Worm (Caenorhabditis elegans) whole organism, late embryonic: ENCODE measurements around the gene spp-21.
A peak's percentile ranks its signal among the peaks of the same experiment; 100 is the strongest.

Experiments used
- C08G9.2 ChIP-seq: sonication (generic microtip); optimal IDR thresholded peaks from 2 replicates; lab custom pipeline; 2016; ENCODE audit warnings: mild to moderate bottlenecking, missing genetic modification characterization, moderate library complexity, missing compliant biosample characterization
- C38D4.7 ChIP-seq: fragments of 200-800 bp; sonication (Bioruptor generic); optimal IDR thresholded peaks from 2 replicates; lab custom pipeline; 2018; ENCODE audit warnings: mild to moderate bottlenecking, missing genetic modification characterization, moderate library complexity, missing compliant biosample characterization
- F13H6.1 ChIP-seq: sonication (generic microtip); optimal IDR thresholded peaks from 2 replicates; lab custom pipeline; 2016; ENCODE audit warnings: missing genetic modification characterization, missing compliant biosample characterization
- K09A11.1 ChIP-seq: sonication (generic microtip); optimal IDR thresholded peaks from 2 replicates; lab custom pipeline; 2017; ENCODE audit warnings: antibody characterized with exemption, mild to moderate bottlenecking, missing genetic modification characterization, missing compliant biosample characterization; ENCODE audit not compliant: insufficient read depth
- ahr-1 ChIP-seq: sonication (generic microtip); optimal IDR thresholded peaks from 2 replicates; lab custom pipeline; 2016; ENCODE audit warnings: missing genetic modification characterization, missing compliant biosample characterization
- ceh-14 ChIP-seq: sonication (generic microtip); optimal IDR thresholded peaks from 2 replicates; lab custom pipeline; 2016; ENCODE audit warnings: missing genotype, missing genetic modification characterization, missing compliant biosample characterization
- ceh-18 ChIP-seq: sonication (generic microtip); optimal IDR thresholded peaks from 2 replicates; lab custom pipeline; 2016; ENCODE audit warnings: missing genetic modification characterization, missing compliant biosample characterization
- ceh-19 ChIP-seq: fragments of 200-800 bp; sonication (Bioruptor generic); optimal IDR thresholded peaks from 2 replicates; lab custom pipeline; 2018; ENCODE audit warnings: mild to moderate bottlenecking, missing genetic modification characterization, missing compliant biosample characterization
- ceh-24 ChIP-seq: sonication (generic microtip); optimal IDR thresholded peaks from 2 replicates; lab custom pipeline; 2016; ENCODE audit warnings: mild to moderate bottlenecking, missing genetic modification characterization, missing compliant biosample characterization
- ceh-31 ChIP-seq: sonication (generic microtip); optimal IDR thresholded peaks from 2 replicates; lab custom pipeline; 2016; ENCODE audit warnings: missing genetic modification characterization, missing compliant biosample characterization
- ceh-34 ChIP-seq: sonication (generic microtip); optimal IDR thresholded peaks from 2 replicates; lab custom pipeline; 2016; ENCODE audit warnings: mild to moderate bottlenecking, missing genetic modification characterization, missing compliant biosample characterization
- ceh-48 ChIP-seq: sonication (generic microtip); optimal IDR thresholded peaks from 2 replicates; lab custom pipeline; 2016; ENCODE audit warnings: missing genetic modification characterization, inconsistent platforms, missing compliant biosample characterization
- ceh-9 ChIP-seq: sonication (generic microtip); optimal IDR thresholded peaks from 2 replicates; lab custom pipeline; 2016; ENCODE audit warnings: mild to moderate bottlenecking, missing genetic modification characterization, inconsistent platforms, missing compliant biosample characterization
- dmd-4 ChIP-seq: sonication (generic microtip); optimal IDR thresholded peaks from 2 replicates; lab custom pipeline; 2016; ENCODE audit warnings: borderline replicate concordance, missing genetic modification characterization, missing compliant biosample characterization
- dve-1 ChIP-seq: sonication (generic microtip); optimal IDR thresholded peaks from 2 replicates; lab custom pipeline; 2017; ENCODE audit warnings: antibody characterized with exemption, mild to moderate bottlenecking, missing genetic modification characterization, missing compliant biosample characterization
- elt-2 ChIP-seq: sonication (generic microtip); optimal IDR thresholded peaks from 2 replicates; lab custom pipeline; 2016; ENCODE audit warnings: missing genetic modification reagents, missing genetic modification characterization, missing compliant biosample characterization
- elt-4 ChIP-seq: sonication (generic microtip); optimal IDR thresholded peaks from 2 replicates; lab custom pipeline; 2016; ENCODE audit warnings: missing genetic modification characterization, missing compliant biosample characterization
- eyg-1 ChIP-seq: sonication (generic microtip); optimal IDR thresholded peaks from 2 replicates; lab custom pipeline; 2016; ENCODE audit warnings: missing genotype, missing genetic modification characterization, missing compliant biosample characterization
- fax-1 ChIP-seq: sonication (generic microtip); optimal IDR thresholded peaks from 2 replicates; lab custom pipeline; 2016; ENCODE audit warnings: missing genotype, missing genetic modification characterization, missing compliant biosample characterization
- fkh-10 ChIP-seq: fragments of 150-350 bp; optimal IDR thresholded peaks from 2 replicates; lab custom pipeline; 2014; ENCODE audit warnings: missing biosample characterization, missing genetic modification reagents, missing genetic modification characterization
- gmeb-2 ChIP-seq: sonication (generic microtip); optimal IDR thresholded peaks from 2 replicates; lab custom pipeline; 2016; ENCODE audit warnings: missing genetic modification characterization, inconsistent platforms, missing compliant biosample characterization
- hlh-30 ChIP-seq: sonication (generic microtip); optimal IDR thresholded peaks from 2 replicates; lab custom pipeline; 2017; ENCODE audit warnings: antibody characterized with exemption, missing genetic modification characterization, missing compliant biosample characterization; ENCODE audit not compliant: insufficient read depth
- hlh-6 ChIP-seq: sonication (generic microtip); optimal IDR thresholded peaks from 2 replicates; lab custom pipeline; 2016; ENCODE audit warnings: missing genotype, missing genetic modification characterization, missing compliant biosample characterization
- hlh-8 ChIP-seq: sonication (generic microtip); optimal IDR thresholded peaks from 2 replicates; lab custom pipeline; 2016; ENCODE audit warnings: missing genotype, missing genetic modification characterization, missing compliant biosample characterization
- madf-2 ChIP-seq: sonication (generic microtip); optimal IDR thresholded peaks from 2 replicates; lab custom pipeline; 2017; ENCODE audit warnings: missing genetic modification characterization, missing compliant biosample characterization
- nfya-1 ChIP-seq: sonication (generic microtip); optimal IDR thresholded peaks from 2 replicates; lab custom pipeline; 2017; ENCODE audit warnings: missing genetic modification characterization, mild to moderate bottlenecking, missing compliant biosample characterization, antibody characterized with exemption, moderate library complexity
- nhr-11 ChIP-seq: fragments of 150-350 bp; optimal IDR thresholded peaks from 2 replicates; lab custom pipeline; 2014; ENCODE audit warnings: missing biosample characterization, missing genetic modification characterization
- npax-4 ChIP-seq: sonication (generic microtip); optimal IDR thresholded peaks from 2 replicates; lab custom pipeline; 2016; ENCODE audit warnings: missing genetic modification characterization, missing compliant biosample characterization
- pag-3 ChIP-seq: sonication (generic microtip); optimal IDR thresholded peaks from 2 replicates; lab custom pipeline; 2016; ENCODE audit warnings: missing compliant biosample characterization, missing genetic modification characterization, borderline replicate concordance
- pax-1 ChIP-seq: fragments of 150-350 bp; optimal IDR thresholded peaks from 2 replicates; lab custom pipeline; 2014; ENCODE audit warnings: missing biosample characterization, missing genetic modification characterization
- pha-2 ChIP-seq: sonication (generic microtip); optimal IDR thresholded peaks from 2 replicates; lab custom pipeline; 2017; ENCODE audit warnings: mild to moderate bottlenecking, missing genetic modification characterization, missing compliant biosample characterization
- pha-4 ChIP-seq: fragments of 150-350 bp; optimal IDR thresholded peaks from 2 replicates; lab custom pipeline; 2018; ENCODE audit warnings: missing biosample characterization, missing genetic modification reagents, missing genetic modification characterization
- pros-1 ChIP-seq: fragments of 150-350 bp; optimal IDR thresholded peaks from 2 replicates; lab custom pipeline; 2014; ENCODE audit warnings: missing biosample characterization, missing genetic modification reagents, missing genetic modification characterization
- rnt-1 ChIP-seq: sonication (generic microtip); optimal IDR thresholded peaks from 2 replicates; lab custom pipeline; 2016; ENCODE audit warnings: missing genetic modification characterization, missing compliant biosample characterization
- sdc-2 ChIP-seq: sonication (generic microtip); optimal IDR thresholded peaks from 2 replicates; lab custom pipeline; 2016; ENCODE audit warnings: missing genotype, missing genetic modification characterization, missing compliant biosample characterization
- sox-2 ChIP-seq: fragments of 200-800 bp; sonication (Bioruptor generic); IDR thresholded peaks from 2 replicates; pipeline ENCODE4 v1.3.6; 2022; ENCODE audit warnings: missing genetic modification reagents, missing genetic modification characterization, missing compliant biosample characterization
- sox-4 ChIP-seq: sonication (generic microtip); optimal IDR thresholded peaks from 2 replicates; lab custom pipeline; 2017; ENCODE audit warnings: mild to moderate bottlenecking, missing genetic modification characterization, inconsistent platforms, missing compliant biosample characterization
- tbx-2 ChIP-seq: sonication (generic microtip); optimal IDR thresholded peaks from 2 replicates; lab custom pipeline; 2016; ENCODE audit warnings: missing genetic modification characterization, missing compliant biosample characterization
- tbx-7 ChIP-seq: sonication (generic microtip); optimal IDR thresholded peaks from 2 replicates; lab custom pipeline; 2016; ENCODE audit warnings: missing genotype, missing genetic modification characterization, missing compliant biosample characterization
- unc-3 ChIP-seq, 2 experiments: fragments of 200-800 bp in 1 of 2; sonication (Bioruptor generic) in 1 of 2; sonication (generic microtip) in 1 of 2; conservative IDR thresholded peaks in 1 of 2; optimal IDR thresholded peaks in 1 of 2; 2 replicates each; pipeline versions ENCODE4 v1.3.6 to Lab custom; 2016 to 2022; ENCODE audit warnings: missing compliant biosample characterization in 2 of 2, missing genetic modification characterization in 2 of 2, missing genetic modification reagents in 1 of 2
- unc-42 ChIP-seq: sonication (generic microtip); optimal IDR thresholded peaks from 2 replicates; lab custom pipeline; 2016; ENCODE audit warnings: missing genotype, missing genetic modification characterization, missing compliant biosample characterization
- unc-86 ChIP-seq: sonication (generic microtip); optimal IDR thresholded peaks from 2 replicates; lab custom pipeline; 2016; ENCODE audit warnings: missing genetic modification characterization, missing compliant biosample characterization
- zip-5 ChIP-seq: sonication (generic microtip); optimal IDR thresholded peaks from 2 replicates; lab custom pipeline; 2016; ENCODE audit warnings: missing genetic modification characterization, missing compliant biosample characterization
- ztf-16 ChIP-seq: sonication (generic microtip); optimal IDR thresholded peaks from 2 replicates; lab custom pipeline; 2017; ENCODE audit warnings: missing genetic modification characterization, missing compliant biosample characterization

The spp-21 gene

DNA sequence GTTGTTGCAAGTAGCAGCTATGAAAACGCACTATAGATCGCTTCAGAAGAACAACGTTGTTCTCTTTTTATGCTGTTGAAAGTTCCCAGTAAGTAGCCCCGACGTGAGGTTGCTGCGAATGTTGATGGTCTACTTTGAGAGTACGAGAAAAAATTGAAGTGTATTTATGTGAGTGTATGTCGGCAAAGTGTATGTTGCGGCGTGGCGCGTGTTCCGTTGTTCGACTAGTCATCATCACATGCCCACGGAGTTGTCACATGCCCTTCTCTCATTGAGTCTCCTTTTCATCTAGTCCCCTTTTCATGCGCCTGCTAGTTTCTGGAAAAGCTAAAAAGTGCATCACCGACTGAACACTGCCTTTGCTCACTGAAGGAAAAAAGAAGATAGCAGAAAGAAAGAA is 18.0 kb upstream of the spp-21 start:
- TF ChIP-seq ceh-34 (tag; lab: Kevin White, UChicago) (no peak), sox-4 (tag; lab: Kevin White, UChicago) (no peak), hlh-30 (tag; lab: Kevin White, UChicago) (peak; percentile 64)

DNA sequence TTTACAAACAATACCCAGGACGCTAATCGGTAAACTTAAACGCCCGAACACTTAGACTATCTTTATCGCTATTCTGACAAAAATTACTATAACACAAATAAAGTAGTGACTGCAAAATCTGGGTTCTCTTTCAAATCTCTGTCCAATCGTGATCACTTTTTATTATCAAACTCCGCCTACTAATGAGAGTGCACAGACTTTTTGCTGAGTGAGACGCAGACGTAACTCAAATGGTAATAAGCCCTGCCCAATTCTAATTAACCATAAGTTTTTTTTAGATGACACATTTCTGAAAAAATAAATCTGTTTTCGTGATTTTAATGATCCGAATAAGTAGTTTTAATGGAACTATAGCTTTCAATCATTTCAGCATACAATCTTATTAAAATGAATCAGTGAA is 17.5 kb upstream of the spp-21 start:
- TF ChIP-seq sdc-2 (tag; lab: Kevin White, UChicago) (peak; percentile 91), zip-5 (tag; lab: Kevin White, UChicago) (no peak)

DNA sequence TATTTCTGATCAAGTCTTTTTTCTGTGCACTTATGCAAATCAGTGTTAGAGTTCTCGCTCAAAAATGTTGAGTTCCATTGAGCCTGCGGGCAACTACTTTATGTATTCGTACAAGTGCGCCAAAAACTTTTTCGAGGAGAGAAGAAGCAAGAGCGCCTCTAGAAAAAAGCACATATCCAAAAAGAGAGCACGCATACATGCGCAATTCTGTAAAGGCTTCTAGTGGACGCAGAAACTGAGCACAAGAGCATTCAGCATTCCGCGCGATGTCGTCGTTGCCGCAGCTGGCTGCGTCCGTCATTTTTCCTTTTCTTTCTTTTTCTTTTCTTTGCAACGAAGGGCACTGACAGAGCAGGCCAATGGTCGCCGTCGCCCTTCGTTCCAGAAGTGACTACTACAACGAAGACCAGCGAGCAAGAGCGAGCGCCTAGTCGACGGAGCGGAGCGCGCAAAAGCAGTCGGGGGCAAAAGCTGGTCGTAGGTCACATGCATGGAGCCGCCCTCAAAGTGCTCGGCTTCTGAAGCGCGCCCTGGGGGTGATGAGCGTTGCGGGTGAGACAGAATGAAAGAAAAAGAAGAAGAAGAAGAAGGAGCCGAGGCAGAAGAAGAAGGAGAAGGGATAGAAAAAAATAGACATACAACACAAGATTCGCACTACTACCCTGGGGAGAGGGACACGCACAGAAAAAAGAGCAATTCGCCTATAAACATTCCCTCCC is 16.8 kb upstream of the spp-21 start:
- TF ChIP-seq madf-2, result no peak
- TF ChIP-seq ceh-34 (tag; lab: Kevin White, UChicago), result peak; percentile 45
- TF ChIP-seq ahr-1 (tag; lab: Kevin White, UChicago), result no peak
- peak; percentile 50 for TF ChIP-seq dmd-4
- peak; percentile 22 for TF ChIP-seq C08G9.2
- TF ChIP-seq tbx-2, result peak; percentile 65
- no peak for TF ChIP-seq unc-3 (GFP tag; conservative IDR thresholded peaks at IDR 0.05; lab: Robert Waterston, UW)
- peak; percentile 67 for TF ChIP-seq unc-3 (tag; optimal IDR thresholded peaks at IDR 0.05; lab: Kevin White, UChicago)
- no peak for TF ChIP-seq sox-4 (tag; lab: Kevin White, UChicago)
- peak; percentile 79 for TF ChIP-seq ceh-19 (GFP tag; lab: Kevin White, UChicago)
- TF ChIP-seq C38D4.7 (GFP tag; lab: Kevin White, UChicago), result no peak
- TF ChIP-seq eyg-1, result no peak
- TF ChIP-seq ztf-16 (tag; lab: Kevin White, UChicago), result no peak
- TF ChIP-seq ceh-14 (tag; lab: Kevin White, UChicago), result peak; percentile 72
- TF ChIP-seq fkh-10 (GFP tag; lab: Kevin White, UChicago), result no peak
- TF ChIP-seq hlh-30 (tag; lab: Kevin White, UChicago), result peak; percentile 7
- TF ChIP-seq hlh-8 (tag; lab: Kevin White, UChicago), result no peak
- TF ChIP-seq ceh-18 (tag; lab: Kevin White, UChicago), result peak; percentile 72
- peak; percentile 24 for TF ChIP-seq K09A11.1 (tag; lab: Kevin White, UChicago)
- TF ChIP-seq ceh-31 (tag; lab: Kevin White, UChicago), result peak; percentile 78
- no peak for TF ChIP-seq fax-1
- peak; percentile 78 for TF ChIP-seq elt-4 (tag; lab: Kevin White, UChicago)
- no peak for TF ChIP-seq pag-3 (tag; lab: Kevin White, UChicago)
- TF ChIP-seq unc-42 (tag; lab: Kevin White, UChicago), result peak; percentile 53
- TF ChIP-seq hlh-6, result peak; percentile 20
- no peak for TF ChIP-seq ceh-9 (tag; lab: Kevin White, UChicago)
- peak; percentile 71 for TF ChIP-seq nfya-1 (tag; lab: Kevin White, UChicago)
- no peak for TF ChIP-seq pros-1 (tag; lab: Kevin White, UChicago)
- TF ChIP-seq pha-2, result no peak

DNA sequence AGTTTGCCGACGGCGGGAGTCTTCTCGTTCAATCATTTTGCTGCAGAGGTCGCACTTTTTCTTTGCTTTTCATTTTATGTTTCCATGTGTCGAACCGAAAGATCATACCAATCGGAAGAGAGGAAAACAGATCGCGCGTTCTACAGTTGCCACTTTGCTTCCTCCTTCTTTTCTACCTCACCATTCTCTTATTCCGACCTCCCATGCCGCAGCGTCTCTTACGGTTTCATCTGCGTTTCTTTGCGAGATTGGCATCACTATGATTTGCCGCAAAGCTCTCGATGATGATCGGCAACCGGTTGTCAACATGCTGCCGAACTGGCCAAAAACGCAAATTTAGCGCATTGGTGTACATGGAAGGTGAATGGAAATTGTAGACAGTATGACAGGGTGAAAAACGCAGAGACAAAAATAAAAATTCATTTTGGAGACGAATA is 15.8 kb upstream of the spp-21 start:
- TF ChIP-seq fax-1 (no peak), rnt-1 (peak; percentile 62), unc-86 (tag; lab: Kevin White, UChicago) (no peak), pag-3 (tag; lab: Kevin White, UChicago) (no peak), nfya-1 (tag; lab: Kevin White, UChicago) (peak; percentile 26), dve-1 (tag; lab: Kevin White, UChicago) (no peak), ceh-24 (no peak), gmeb-2 (no peak), npax-4 (tag; lab: Kevin White, UChicago) (no peak), unc-42 (tag; lab: Kevin White, UChicago) (no peak), ahr-1 (tag; lab: Kevin White, UChicago) (no peak), hlh-6 (no peak), dmd-4 (peak; percentile 57), sox-2 (no peak), elt-4 (tag; lab: Kevin White, UChicago) (no peak), C08G9.2 (peak; percentile 13), nhr-11 (no peak), F13H6.1 (tag; lab: Kevin White, UChicago) (peak; percentile 52), pax-1 (tag; lab: Kevin White, UChicago) (no peak), ceh-48 (tag; lab: Kevin White, UChicago) (no peak), pha-4 (tag; lab: Kevin White, UChicago) (no peak), zip-5 (tag; lab: Kevin White, UChicago) (no peak), K09A11.1 (tag; lab: Kevin White, UChicago) (no peak), elt-2 (tag; lab: Kevin White, UChicago) (no peak), tbx-7 (no peak)
